Fruit fly (Drosophila melanogaster) whole organism, embryonic: ENCODE measurements around the gene slf.

Source experiments
- Aef1 ChIP-seq: fragments of 200-800 bp; sonication (Bioruptor generic); IDR thresholded peaks from 3 replicates; pipeline ENCODE4 v1.3.6; 2022; ENCODE audit warnings: missing biosample characterization, missing genetic modification characterization
- CG10147 ChIP-seq: fragments of 200-800 bp; sonication (Bioruptor generic); optimal IDR thresholded peaks from 2 replicates; lab custom pipeline; 2019; ENCODE audit warnings: missing biosample characterization, mild to moderate bottlenecking, missing genetic modification characterization, moderate library complexity
- CG1024 ChIP-seq: fragments of 200-800 bp; sonication (Bioruptor generic); IDR thresholded peaks from 2 replicates; pipeline ENCODE4 v1.3.6; 2022; ENCODE audit warnings: missing biosample characterization, missing genetic modification characterization
- CG11723 ChIP-seq: fragments of 200-800 bp; sonication (Bioruptor generic); optimal IDR thresholded peaks from 2 replicates; lab custom pipeline; 2017; ENCODE audit warnings: missing biosample characterization, mild to moderate bottlenecking, missing genetic modification characterization
- CG13287 ChIP-seq: fragments of 200-800 bp; sonication (Bioruptor generic); IDR thresholded peaks from 2 replicates; pipeline ENCODE4 v1.3.6; 2022; ENCODE audit warnings: missing biosample characterization, missing genetic modification characterization; ENCODE audit not compliant: partially characterized antibody
- CG17361 ChIP-seq: fragments of 200-800 bp; sonication (Bioruptor generic); IDR thresholded peaks from 3 replicates; pipeline ENCODE4 v1.3.6; 2022; ENCODE audit warnings: missing biosample characterization, missing genetic modification characterization
- CG31224 ChIP-seq: fragments of 200-800 bp; sonication (Bioruptor generic); IDR thresholded peaks from 2 replicates; pipeline ENCODE4 v1.3.6; 2022; ENCODE audit warnings: missing biosample characterization, missing genetic modification characterization
- CG31365 ChIP-seq: fragments of 200-800 bp; sonication (Bioruptor generic); optimal IDR thresholded peaks from 2 replicates; lab custom pipeline; 2018; ENCODE audit warnings: missing biosample characterization, mild to moderate bottlenecking, missing genetic modification characterization
- CG32772 ChIP-seq: fragments of 200-800 bp; sonication (Bioruptor generic); IDR thresholded peaks from 2 replicates; pipeline ENCODE4 v1.3.6; 2022; ENCODE audit warnings: missing biosample characterization, missing genetic modification characterization
- CG34224 ChIP-seq: fragments of 200-800 bp; sonication (Bioruptor generic); IDR thresholded peaks from 3 replicates; pipeline ENCODE4 v1.3.6; 2022; ENCODE audit warnings: missing biosample characterization, missing genetic modification characterization; ENCODE audit not compliant: partially characterized antibody
- CG3847 ChIP-seq: fragments of 200-800 bp; sonication (Bioruptor generic); IDR thresholded peaks from 2 replicates; pipeline ENCODE4 v1.3.6; 2022; ENCODE audit warnings: missing biosample characterization, missing genetic modification characterization
- CG4820 ChIP-seq: fragments of 200-800 bp; sonication (Bioruptor generic); optimal IDR thresholded peaks from 3 replicates; lab custom pipeline; 2016; ENCODE audit warnings: missing biosample characterization, missing genetic modification characterization
- CG5953 ChIP-seq: fragments of 200-800 bp; sonication (Bioruptor generic); IDR thresholded peaks from 2 replicates; pipeline ENCODE4 v1.3.6; 2022; ENCODE audit warnings: missing biosample characterization, missing genetic modification characterization
- CG6791 ChIP-seq: fragments of 200-800 bp; sonication (Bioruptor generic); IDR thresholded peaks from 3 replicates; pipeline ENCODE4 v1.3.6; 2022; ENCODE audit warnings: missing biosample characterization, missing genetic modification characterization; ENCODE audit not compliant: partially characterized antibody
- CG7839 ChIP-seq: fragments of 200-800 bp; sonication (Bioruptor generic); optimal IDR thresholded peaks from 3 replicates; lab custom pipeline; 2018; ENCODE audit warnings: missing biosample characterization, mild to moderate bottlenecking, missing genetic modification characterization, moderate library complexity
- CG7963 ChIP-seq: fragments of 200-800 bp; sonication (Bioruptor generic); IDR thresholded peaks from 3 replicates; pipeline ENCODE4 v1.3.6; 2022; ENCODE audit warnings: missing biosample characterization, missing genetic modification characterization; ENCODE audit not compliant: partially characterized antibody
- CG7987 ChIP-seq: fragments of 200-800 bp; sonication (Bioruptor generic); optimal IDR thresholded peaks from 2 replicates; lab custom pipeline; 2018; ENCODE audit warnings: missing biosample characterization, mild to moderate bottlenecking, missing genetic modification characterization, moderate library complexity
- CG9932 ChIP-seq: fragments of 200-800 bp; sonication (Bioruptor generic); IDR thresholded peaks from 2 replicates; pipeline ENCODE4 v1.3.6; 2022; ENCODE audit warnings: missing biosample characterization, missing genetic modification characterization
- CkIIα-i1 ChIP-seq: fragments of 200-800 bp; sonication (Bioruptor generic); IDR thresholded peaks from 2 replicates; pipeline ENCODE4 v1.3.6; 2022; ENCODE audit warnings: missing biosample characterization, missing genetic modification characterization
- Dbx ChIP-seq: fragments of 200-800 bp; sonication (Bioruptor generic); IDR thresholded peaks from 3 replicates; pipeline ENCODE4 v1.3.6; 2022; ENCODE audit warnings: missing biosample characterization, missing genetic modification characterization
- E2f2 ChIP-seq: fragments of 200-800 bp; sonication (Bioruptor generic); IDR thresholded peaks from 2 replicates; pipeline ENCODE4 v1.3.6; 2022; ENCODE audit warnings: missing biosample characterization, missing genetic modification characterization
- HLH54F ChIP-seq: fragments of 200-800 bp; sonication (Bioruptor generic); optimal IDR thresholded peaks from 3 replicates; lab custom pipeline; 2016; ENCODE audit warnings: missing biosample characterization, missing genetic modification characterization
- HLHmδ ChIP-seq: fragments of 200-800 bp; sonication (Bioruptor generic); optimal IDR thresholded peaks from 2 replicates; lab custom pipeline; 2018; ENCODE audit warnings: missing biosample characterization, mild to moderate bottlenecking, missing genetic modification characterization, moderate library complexity
- Hmr ChIP-seq: fragments of 200-800 bp; sonication (Bioruptor generic); optimal IDR thresholded peaks from 3 replicates; lab custom pipeline; 2017; ENCODE audit warnings: mild to moderate bottlenecking, missing biosample characterization, missing genetic modification reagents, missing genetic modification characterization
- Jarid2 ChIP-seq: fragments of 200-800 bp; sonication (Bioruptor generic); optimal IDR thresholded peaks from 3 replicates; lab custom pipeline; 2017; ENCODE audit warnings: mild to moderate bottlenecking, missing biosample characterization, missing genetic modification reagents, missing genetic modification characterization
- Lpt ChIP-seq: fragments of >200 bp; optimal IDR thresholded peaks from 2 replicates; lab custom pipeline; 2018; ENCODE audit warnings: missing biosample characterization, missing genetic modification characterization
- Nf-YB ChIP-seq: fragments of 200-800 bp; sonication (Bioruptor generic); optimal IDR thresholded peaks from 3 replicates; lab custom pipeline; 2019; ENCODE audit warnings: missing biosample characterization, mild to moderate bottlenecking, missing genetic modification characterization, moderate library complexity
- Nf-YC ChIP-seq: fragments of 200-800 bp; optimal IDR thresholded peaks from 3 replicates; lab custom pipeline; 2019; ENCODE audit warnings: missing biosample characterization, mild to moderate bottlenecking, missing genetic modification characterization, moderate library complexity
- Oli ChIP-seq: fragments of 200-800 bp; sonication (Bioruptor generic); optimal IDR thresholded peaks from 2 replicates; lab custom pipeline; 2018; ENCODE audit warnings: missing biosample characterization, mild to moderate bottlenecking, missing genetic modification characterization, moderate library complexity
- Optix ChIP-seq: fragments of 200-800 bp; sonication (Bioruptor generic); IDR thresholded peaks from 3 replicates; pipeline ENCODE4 v1.3.6; 2022; ENCODE audit warnings: missing biosample characterization, missing genetic modification characterization
- Poxn ChIP-seq: fragments of 200-800 bp; sonication (Bioruptor generic); IDR thresholded peaks from 2 replicates; pipeline ENCODE4 v1.3.6; 2022; ENCODE audit warnings: missing biosample characterization, missing genetic modification characterization
- Xrp1 ChIP-seq: fragments of 200-800 bp; sonication (Bioruptor generic); IDR thresholded peaks from 2 replicates; pipeline ENCODE4 v1.3.6; 2022; ENCODE audit warnings: missing biosample characterization, missing genetic modification characterization
- amos ChIP-seq: fragments of 200-800 bp; sonication (Bioruptor generic); IDR thresholded peaks from 2 replicates; pipeline ENCODE4 v1.3.6; 2022; ENCODE audit warnings: missing biosample characterization, missing genetic modification characterization; ENCODE audit not compliant: partially characterized antibody
- cad ChIP-seq: fragments of >200 bp; optimal IDR thresholded peaks from 2 replicates; lab custom pipeline; 2017; ENCODE audit warnings: missing biosample characterization, missing genetic modification characterization
- chn ChIP-seq: fragments of 200-800 bp; sonication (Bioruptor generic); optimal IDR thresholded peaks from 2 replicates; lab custom pipeline; 2016; ENCODE audit warnings: missing biosample characterization, missing genetic modification characterization
- danr ChIP-seq: fragments of 200-800 bp; sonication (Bioruptor generic); IDR thresholded peaks from 2 replicates; pipeline ENCODE4 v1.3.6; 2022; ENCODE audit warnings: missing biosample characterization, missing genetic modification characterization
- emc ChIP-seq: fragments of 200-800 bp; sonication (Bioruptor generic); optimal IDR thresholded peaks from 2 replicates; lab custom pipeline; 2016; ENCODE audit warnings: missing biosample characterization, missing genetic modification characterization
- esg ChIP-seq: fragments of 200-800 bp; sonication (Bioruptor generic); conservative IDR thresholded peaks from 2 replicates; pipeline ENCODE4 v1.3.6; 2022; ENCODE audit warnings: missing biosample characterization, missing genetic modification characterization
- fd96Cb ChIP-seq: fragments of 200-800 bp; sonication (Bioruptor generic); optimal IDR thresholded peaks from 2 replicates; lab custom pipeline; 2018; ENCODE audit warnings: missing biosample characterization, mild to moderate bottlenecking, missing genetic modification characterization, moderate library complexity
- kay ChIP-seq: fragments of 200-800 bp; sonication (Bioruptor generic); optimal IDR thresholded peaks from 2 replicates; lab custom pipeline; 2016; ENCODE audit warnings: missing biosample characterization, missing genetic modification characterization
- lov ChIP-seq, 2 experiments: fragments of 200-800 bp in 1 of 2; fragments of >200 bp in 1 of 2; sonication (Bioruptor generic) in 1 of 2; IDR thresholded peaks in 1 of 2; optimal IDR thresholded peaks in 1 of 2; 2 replicates in 1 of 2; 3 replicates in 1 of 2; pipeline versions ENCODE4 v1.3.6 to Lab custom; 2017 to 2022; ENCODE audit warnings: missing biosample characterization in 1 of 2, missing genetic modification characterization in 1 of 2
- onecut ChIP-seq: fragments of 200-800 bp; sonication (Bioruptor generic); IDR thresholded peaks from 2 replicates; pipeline ENCODE4 v1.3.6; 2022; ENCODE audit warnings: missing biosample characterization, missing genetic modification characterization
- shn ChIP-seq: fragments of 200-800 bp; sonication (Bioruptor generic); optimal IDR thresholded peaks from 3 replicates; lab custom pipeline; 2016; ENCODE audit warnings: missing biosample characterization, missing genetic modification characterization
- ssp ChIP-seq: fragments of 200-800 bp; sonication (Bioruptor generic); IDR thresholded peaks from 2 replicates; pipeline ENCODE4 v1.3.6; 2022; ENCODE audit warnings: missing biosample characterization, missing genetic modification characterization
- stc ChIP-seq: fragments of 200-800 bp; sonication (Bioruptor generic); IDR thresholded peaks from 2 replicates; pipeline ENCODE4 v1.3.6; 2022; ENCODE audit warnings: missing biosample characterization, missing genetic modification characterization
- tna ChIP-seq: fragments of 200-800 bp; sonication (Bioruptor generic); IDR thresholded peaks from 2 replicates; pipeline ENCODE4 v1.3.6; 2022; ENCODE audit warnings: missing biosample characterization, missing genetic modification characterization; ENCODE audit not compliant: partially characterized antibody
- trh ChIP-seq: fragments of 200-800 bp; sonication (Bioruptor generic); optimal IDR thresholded peaks from 2 replicates; lab custom pipeline; 2016; ENCODE audit warnings: missing biosample characterization, missing genetic modification characterization
- ttk ChIP-seq: fragments of 200-800 bp; sonication (Bioruptor generic); IDR thresholded peaks from 2 replicates; pipeline ENCODE4 v2.1.2; 2022; ENCODE audit warnings: missing biosample characterization, missing genetic modification characterization
- tx ChIP-seq: fragments of 200-800 bp; sonication (Bioruptor generic); optimal IDR thresholded peaks from 2 replicates; lab custom pipeline; 2016; ENCODE audit warnings: missing biosample characterization, missing genetic modification characterization
- z ChIP-seq: fragments of 200-800 bp; sonication (Bioruptor generic); IDR thresholded peaks from 3 replicates; pipeline ENCODE4 v1.3.6; 2022; ENCODE audit warnings: missing biosample characterization, missing genetic modification characterization

slf gene

DNA sequence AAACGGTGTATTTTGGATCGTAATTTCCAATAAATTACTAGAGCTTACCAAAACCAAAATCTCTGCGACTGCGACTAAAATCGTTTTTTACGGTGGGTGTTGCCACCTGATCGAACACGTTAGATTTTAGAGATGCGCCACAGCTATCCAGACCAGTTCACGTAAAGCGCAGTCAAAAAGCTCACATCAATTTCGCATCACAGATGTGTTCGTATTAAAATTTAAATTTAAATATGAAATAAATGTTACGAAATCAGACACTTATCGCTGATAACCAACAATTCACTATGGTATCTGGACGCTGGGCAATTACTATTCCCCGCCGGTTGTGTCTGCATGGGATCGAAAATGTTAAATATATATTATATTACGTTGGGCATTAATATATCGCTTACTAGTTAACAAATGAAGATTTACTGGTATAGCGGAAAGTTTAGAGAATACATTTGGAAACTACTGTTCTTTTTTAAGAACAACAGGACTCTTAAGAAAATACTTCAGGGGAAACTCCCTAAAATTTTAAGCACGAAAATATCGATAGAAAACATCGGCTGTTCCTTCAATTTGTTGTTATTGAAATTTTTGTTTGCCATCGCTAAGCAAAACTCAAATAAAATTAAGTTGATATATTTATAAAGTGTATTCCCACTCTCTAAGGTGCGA lies 45.6 kb upstream of the slf start, which contains the start of the genes mxt and CG11927 (continued):
- TF ChIP-seq CG7963 = peak; percentile 77
- TF ChIP-seq Lpt (GFP tag; lab: Kevin White, UChicago) = no peak
- TF ChIP-seq CG5953 = no peak
- peak; percentile 85 for TF ChIP-seq CG9932
- no peak for TF ChIP-seq HLHmδ (GFP tag; lab: Kevin White, UChicago)
- TF ChIP-seq onecut (GFP tag; lab: Robert Waterston, UW) = no peak; the same call in 1 of the 2 replicates
- no peak; the same call in 1 of the 2 replicates for TF ChIP-seq Xrp1
- TF ChIP-seq Dbx (GFP tag; lab: Robert Waterston, UW) = no peak
- peak; percentile 77 for TF ChIP-seq tna
- TF ChIP-seq Optix (GFP tag; lab: Robert Waterston, UW) = peak; percentile 40; the same call in 1 of the 3 replicates
- no peak for TF ChIP-seq CG7987 (GFP tag; lab: Kevin White, UChicago)
- peak; percentile 26 for TF ChIP-seq Nf-YC (tag; lab: Kevin White, UChicago)
- TF ChIP-seq Hmr (GFP tag; lab: Kevin White, UChicago) = no peak
- peak; percentile 20; the same call in 2 of the 3 replicates for TF ChIP-seq Aef1 (GFP tag; lab: Robert Waterston, UW)
- no peak for TF ChIP-seq ttk (GFP tag; lab: Robert Waterston, UW)
- TF ChIP-seq lov (optimal IDR thresholded peaks at IDR 0.05; lab: Kevin White, UChicago) = no peak
- TF ChIP-seq lov (GFP tag; IDR thresholded peaks at IDR 0.05; lab: Robert Waterston, UW) = no peak
- TF ChIP-seq danr (GFP tag; lab: Robert Waterston, UW) = no peak
- TF ChIP-seq cad (GFP tag; lab: Kevin White, UChicago) = no peak
- no peak for TF ChIP-seq CkIIα-i1 (GFP tag; lab: Robert Waterston, UW)
- no peak for TF ChIP-seq trh
- no peak for TF ChIP-seq z
- peak; percentile 24 for TF ChIP-seq CG10147 (GFP tag; lab: Kevin White, UChicago)
- TF ChIP-seq E2f2 (GFP tag; lab: Robert Waterston, UW) = peak; percentile 54; the same call in 1 of the 2 replicates
- TF ChIP-seq Nf-YB (GFP tag; lab: Kevin White, UChicago) = no peak
- TF ChIP-seq CG13287 (GFP tag; lab: Robert Waterston, UW) = peak; percentile 90
- TF ChIP-seq CG3847 (GFP tag; lab: Robert Waterston, UW) = peak; percentile 56
- TF ChIP-seq shn (GFP tag; lab: Kevin White, UChicago) = peak; percentile 49
- TF ChIP-seq Poxn = no peak
- peak; percentile 71 for TF ChIP-seq CG17361 (GFP tag; lab: Robert Waterston, UW)
- TF ChIP-seq amos = peak; percentile 89
- TF ChIP-seq CG11723 (GFP tag; lab: Kevin White, UChicago) = no peak
- TF ChIP-seq emc (GFP tag; lab: Kevin White, UChicago) = no peak
- TF ChIP-seq CG31224 (GFP tag; lab: Robert Waterston, UW) = no peak
- TF ChIP-seq kay = peak; percentile 37
- peak; percentile 64 for TF ChIP-seq HLH54F
- TF ChIP-seq esg = peak; percentile 30; the same call in 1 of the 2 replicates
- TF ChIP-seq CG31365 = no peak
- TF ChIP-seq stc (GFP tag; lab: Robert Waterston, UW) = no peak
- TF ChIP-seq fd96Cb (tag; lab: Kevin White, UChicago) = peak; percentile 28
- TF ChIP-seq chn (GFP tag; lab: Kevin White, UChicago) = peak; percentile 52
- 0 out of 2 replicates have a peak, but pooled peaks have one; percentile 26 for TF ChIP-seq CG32772
- no peak for TF ChIP-seq CG7839 (tag; lab: Kevin White, UChicago)
- no peak for TF ChIP-seq CG1024 (GFP tag; lab: Robert Waterston, UW)
- peak; percentile 43 for TF ChIP-seq tx (GFP tag; lab: Kevin White, UChicago)
- TF ChIP-seq Jarid2 (GFP tag; lab: Kevin White, UChicago) = no peak
- peak; percentile 60 for TF ChIP-seq ssp (GFP tag; lab: Robert Waterston, UW)
- TF ChIP-seq Oli = no peak
- peak; percentile 85 for TF ChIP-seq CG34224 (GFP tag; lab: Robert Waterston, UW)
- peak; percentile 21 for TF ChIP-seq CG4820 (GFP tag; lab: Kevin White, UChicago)
- peak; percentile 82 for TF ChIP-seq CG6791 (GFP tag; lab: Robert Waterston, UW)
